Worm (Caenorhabditis elegans) whole organism, L1 larva: ENCODE data around the gene F44B9.2.

Experiments
- F16B12.6 ChIP-seq: fragments of 150-350 bp; optimal IDR thresholded peaks from 2 replicates; lab custom pipeline; 2014; ENCODE audit warnings: missing biosample characterization, missing genetic modification characterization
- aha-1 ChIP-seq: fragments of 150-350 bp; optimal IDR thresholded peaks from 2 replicates; lab custom pipeline; 2014; ENCODE audit warnings: missing biosample characterization, missing genetic modification characterization
- alr-1 ChIP-seq: fragments of 200-800 bp; sonication (Bioruptor generic); optimal IDR thresholded peaks from 2 replicates; lab custom pipeline; 2018; ENCODE audit warnings: borderline replicate concordance, mild to moderate bottlenecking, missing genetic modification characterization, missing compliant biosample characterization
- ama-1 ChIP-seq: fragments of 150-350 bp; optimal IDR thresholded peaks from 2 replicates; lab custom pipeline; 2014
- blmp-1 ChIP-seq: fragments of 150-350 bp; optimal IDR thresholded peaks from 2 replicates; lab custom pipeline; 2014; ENCODE audit warnings: missing biosample characterization, missing genetic modification characterization
- ceh-63 ChIP-seq: fragments of 200-800 bp; sonication (Bioruptor generic); optimal IDR thresholded peaks from 2 replicates; lab custom pipeline; 2018; ENCODE audit warnings: mild to moderate bottlenecking, missing genetic modification characterization, missing compliant biosample characterization
- ceh-8 ChIP-seq: fragments of 200-800 bp; sonication (Bioruptor generic); optimal IDR thresholded peaks from 2 replicates; lab custom pipeline; 2018; ENCODE audit warnings: mild to moderate bottlenecking, missing genetic modification characterization, moderate library complexity, missing compliant biosample characterization
- ceh-82 ChIP-seq, 3 experiments: fragments of 150-350 bp in 1 of 3; sonication (generic microtip) in 2 of 3; optimal IDR thresholded peaks; 2 replicates each; lab custom pipeline; 2014 to 2017; ENCODE audit warnings: missing biosample characterization in 3 of 3, missing genetic modification characterization in 3 of 3
- ces-1 ChIP-seq: fragments of 150-350 bp; optimal IDR thresholded peaks from 2 replicates; lab custom pipeline; 2014; ENCODE audit warnings: missing biosample characterization, missing genetic modification reagents, missing genetic modification characterization
- dsc-1 ChIP-seq: sonication (generic microtip); optimal IDR thresholded peaks from 2 replicates; lab custom pipeline; 2016; ENCODE audit warnings: mild to moderate bottlenecking, missing genetic modification characterization, missing compliant biosample characterization
- efl-1 ChIP-seq, 4 experiments: fragments of 150-350 bp; optimal IDR thresholded peaks in 3 of 4; peaks in 1 of 4; 1 replicate in 1 of 4; 2 replicates in 3 of 4; lab custom pipeline; 2014; ENCODE audit warnings: missing biosample characterization in 2 of 4, missing genetic modification characterization in 2 of 4, missing genetic modification reagents in 2 of 4
- egl-27 ChIP-seq, 2 experiments: fragments of 150-350 bp in 1 of 2; sonication (generic microtip); optimal IDR thresholded peaks; 3 replicates each; lab custom pipeline; 2017 to 2018; ENCODE audit warnings: missing biosample characterization in 2 of 2, missing genetic modification characterization in 2 of 2, missing genetic modification reagents in 2 of 2
- elt-3 ChIP-seq, 6 experiments: fragments of 150-350 bp in 1 of 6; sonication (generic microtip); optimal IDR thresholded peaks; 2 replicates each; lab custom pipeline; 2017 to 2018; ENCODE audit warnings: missing biosample characterization in 6 of 6, missing genetic modification characterization in 6 of 6, inconsistent platforms in 1 of 6
- ets-5 ChIP-seq: fragments of 200-800 bp; sonication (Bioruptor generic); IDR thresholded peaks from 2 replicates; pipeline ENCODE4 v1.3.6; 2022; ENCODE audit warnings: missing genetic modification characterization, missing compliant biosample characterization
- fkh-10 ChIP-seq: sonication (generic microtip); optimal IDR thresholded peaks from 2 replicates; lab custom pipeline; 2017; ENCODE audit warnings: missing biosample characterization, missing genetic modification reagents, missing genetic modification characterization
- fkh-4 ChIP-seq: sonication (generic microtip); optimal IDR thresholded peaks from 2 replicates; lab custom pipeline; 2016; ENCODE audit warnings: missing compliant biosample characterization, missing genetic modification characterization, borderline replicate concordance
- fos-1 ChIP-seq: fragments of 150-350 bp; optimal IDR thresholded peaks from 2 replicates; lab custom pipeline; 2014; ENCODE audit warnings: missing biosample characterization, missing genetic modification characterization
- hlh-17 ChIP-seq: fragments of 200-800 bp; sonication (Bioruptor generic); optimal IDR thresholded peaks from 2 replicates; lab custom pipeline; 2018; ENCODE audit warnings: missing genetic modification characterization, mild to moderate bottlenecking, missing compliant biosample characterization, moderate library complexity, borderline replicate concordance
- hpl-2 ChIP-seq: fragments of 150-350 bp; optimal IDR thresholded peaks from 2 replicates; lab custom pipeline; 2014; ENCODE audit warnings: missing biosample characterization, missing genetic modification reagents, missing genetic modification characterization
- jun-1 ChIP-seq: fragments of 150-350 bp; optimal IDR thresholded peaks from 2 replicates; lab custom pipeline; 2014; ENCODE audit warnings: missing biosample characterization, missing genetic modification reagents, missing genetic modification characterization
- lin-14 ChIP-seq: fragments of 200-800 bp; sonication (Bioruptor generic); optimal IDR thresholded peaks from 2 replicates; lab custom pipeline; 2018; ENCODE audit warnings: mild to moderate bottlenecking, missing genetic modification characterization, moderate library complexity, missing compliant biosample characterization
- lin-15B ChIP-seq: fragments of 150-350 bp; sonication (generic microtip); optimal IDR thresholded peaks from 3 replicates; lab custom pipeline; 2014; ENCODE audit warnings: missing biosample characterization, missing genetic modification characterization
- lin-39 ChIP-seq: fragments of 150-350 bp; optimal IDR thresholded peaks from 2 replicates; lab custom pipeline; 2014; ENCODE audit warnings: missing biosample characterization, missing genetic modification reagents, missing genetic modification characterization
- mab-9 ChIP-seq: fragments of 200-800 bp; sonication (Bioruptor generic); IDR thresholded peaks from 2 replicates; pipeline ENCODE4 v1.3.6; 2022; ENCODE audit warnings: missing genetic modification reagents, missing genetic modification characterization, missing compliant biosample characterization
- mef-2 ChIP-seq: fragments of 150-350 bp; optimal IDR thresholded peaks from 2 replicates; lab custom pipeline; 2014; ENCODE audit warnings: missing biosample characterization, missing genetic modification characterization
- nhr-11 ChIP-seq: fragments of 150-350 bp; optimal IDR thresholded peaks from 2 replicates; lab custom pipeline; 2014; ENCODE audit warnings: missing biosample characterization, missing genetic modification characterization
- nhr-12 ChIP-seq: sonication (generic microtip); optimal IDR thresholded peaks from 2 replicates; lab custom pipeline; 2017; ENCODE audit warnings: missing biosample characterization, missing genetic modification characterization
- nhr-19 ChIP-seq: fragments of 200-800 bp; sonication (Bioruptor generic); conservative IDR thresholded peaks from 2 replicates; pipeline ENCODE4 v1.3.6; 2022; ENCODE audit warnings: missing genetic modification characterization, missing compliant biosample characterization
- nhr-237 ChIP-seq: fragments of 150-350 bp; optimal IDR thresholded peaks from 2 replicates; lab custom pipeline; 2014; ENCODE audit warnings: missing biosample characterization, missing genetic modification characterization
- nhr-47 ChIP-seq: sonication (generic microtip); optimal IDR thresholded peaks from 2 replicates; lab custom pipeline; 2016; ENCODE audit warnings: mild to moderate bottlenecking, missing genetic modification characterization, moderate library complexity, missing compliant biosample characterization
- nhr-71 ChIP-seq: sonication (generic microtip); optimal IDR thresholded peaks from 2 replicates; lab custom pipeline; 2016; ENCODE audit warnings: mild to moderate bottlenecking, missing genetic modification characterization, moderate library complexity, missing compliant biosample characterization
- nhr-76 ChIP-seq: sonication (generic microtip); optimal IDR thresholded peaks from 2 replicates; lab custom pipeline; 2017; ENCODE audit warnings: missing biosample characterization, missing genetic modification characterization
- nhr-77 ChIP-seq: fragments of 150-350 bp; optimal IDR thresholded peaks from 2 replicates; lab custom pipeline; 2014; ENCODE audit warnings: missing biosample characterization, missing genetic modification characterization
- nhr-85 ChIP-seq: sonication (generic microtip); peaks from one replicate; lab custom pipeline; 2016; ENCODE audit warnings: missing genetic modification characterization, inconsistent platforms, missing compliant biosample characterization
- nhr-90 ChIP-seq: sonication (generic microtip); optimal IDR thresholded peaks from 2 replicates; lab custom pipeline; 2016; ENCODE audit warnings: mild to moderate bottlenecking, missing genetic modification characterization, missing compliant biosample characterization; ENCODE audit not compliant: poor library complexity
- pax-3 ChIP-seq: fragments of 200-800 bp; sonication (Bioruptor generic); optimal IDR thresholded peaks from 2 replicates; lab custom pipeline; 2018; ENCODE audit warnings: mild to moderate bottlenecking, missing genetic modification characterization, moderate library complexity, missing compliant biosample characterization
- pqm-1 ChIP-seq: sonication (generic microtip); optimal IDR thresholded peaks from 3 replicates; lab custom pipeline; 2017; ENCODE audit warnings: missing biosample characterization, missing genetic modification characterization
- rnt-1 ChIP-seq: sonication (generic microtip); optimal IDR thresholded peaks from 2 replicates; lab custom pipeline; 2016; ENCODE audit warnings: mild to moderate bottlenecking, missing genetic modification characterization, moderate library complexity, missing compliant biosample characterization
- skn-1 ChIP-seq: fragments of 150-350 bp; optimal IDR thresholded peaks from 2 replicates; lab custom pipeline; 2014; ENCODE audit warnings: missing biosample characterization, missing genetic modification characterization
- snu-23 ChIP-seq: sonication (generic microtip); optimal IDR thresholded peaks from 2 replicates; lab custom pipeline; 2016; ENCODE audit warnings: missing genetic modification characterization, missing compliant biosample characterization
- sptf-1 ChIP-seq: fragments of 150-350 bp; optimal IDR thresholded peaks from 2 replicates; lab custom pipeline; 2014; ENCODE audit warnings: missing biosample characterization, missing genetic modification characterization
- unc-130 ChIP-seq: fragments of 150-350 bp; optimal IDR thresholded peaks from 2 replicates; lab custom pipeline; 2017; ENCODE audit warnings: missing biosample characterization, missing genetic modification characterization, inconsistent platforms
- unc-86 ChIP-seq: sonication (generic microtip); optimal IDR thresholded peaks from 2 replicates; lab custom pipeline; 2016; ENCODE audit warnings: missing genetic modification characterization, missing compliant biosample characterization
- unc-98 ChIP-seq: fragments of 200-800 bp; sonication (Bioruptor generic); IDR thresholded peaks from 2 replicates; pipeline ENCODE4 v1.3.6; 2022; ENCODE audit warnings: missing genetic modification characterization, missing compliant biosample characterization
- vab-15 ChIP-seq: sonication (generic microtip); optimal IDR thresholded peaks from 2 replicates; lab custom pipeline; 2017; ENCODE audit warnings: missing genotype, mild to moderate bottlenecking, missing genetic modification characterization, missing compliant biosample characterization
- xbp-1 ChIP-seq: sonication (generic microtip); optimal IDR thresholded peaks from 2 replicates; lab custom pipeline; 2016; ENCODE audit warnings: missing genetic modification characterization, missing compliant biosample characterization
- ztf-11 ChIP-seq, 2 experiments: sonication (generic microtip); optimal IDR thresholded peaks; 2 replicates each; lab custom pipeline; 2016 to 2017; ENCODE audit warnings: missing genetic modification characterization in 2 of 2, missing biosample characterization in 1 of 2, missing compliant biosample characterization in 1 of 2
- ztf-4 ChIP-seq: fragments of 150-350 bp; optimal IDR thresholded peaks from 2 replicates; lab custom pipeline; 2014; ENCODE audit warnings: missing biosample characterization, missing genetic modification characterization

F44B9.2 gene

ce11 chrIII:8036497-8036896, 14.2 kb downstream of the F44B9.2 start:
- no peak for TF ChIP-seq jun-1 (tag; lab: Kevin White, UChicago)
- TF ChIP-seq vab-15 (tag; lab: Kevin White, UChicago) = no peak
- no peak for TF ChIP-seq pqm-1
- TF ChIP-seq elt-3 (tag; optimal IDR thresholded peaks at IDR 0.05; lab: Kevin White, UChicago) = peak in 4 of 6 experiments; percentile 1 to 80 (median 54)
- no peak for TF ChIP-seq unc-86 (tag; lab: Kevin White, UChicago)
- TF ChIP-seq lin-14 (GFP tag; lab: Kevin White, UChicago) = no peak
- TF ChIP-seq pax-3 (tag; lab: Kevin White, UChicago) = no peak
- no peak for TF ChIP-seq ceh-63 (GFP tag; lab: Kevin White, UChicago)
- TF ChIP-seq efl-1 (optimal IDR thresholded peaks at IDR 0.05; lab: Kevin White, UChicago) = no peak
- peak in 1 of 2 experiments; percentile 63 for TF ChIP-seq efl-1 (GFP tag; optimal IDR thresholded peaks at IDR 0.05 in 1 of 2; lab: Kevin White, UChicago)
- TF ChIP-seq fkh-4 (tag; lab: Kevin White, UChicago) = no peak
- TF ChIP-seq nhr-47 = no peak
- TF ChIP-seq blmp-1 = peak; percentile 35
- TF ChIP-seq nhr-85 (tag; lab: Kevin White, UChicago) = peak; percentile 50
- TF ChIP-seq xbp-1 (tag; lab: Kevin White, UChicago) = no peak
- TF ChIP-seq unc-130 (tag; lab: Kevin White, UChicago) = no peak
- no peak for TF ChIP-seq sptf-1 (tag; lab: Kevin White, UChicago)
- TF ChIP-seq, all 84 proteins: peak for 4

DNA sequence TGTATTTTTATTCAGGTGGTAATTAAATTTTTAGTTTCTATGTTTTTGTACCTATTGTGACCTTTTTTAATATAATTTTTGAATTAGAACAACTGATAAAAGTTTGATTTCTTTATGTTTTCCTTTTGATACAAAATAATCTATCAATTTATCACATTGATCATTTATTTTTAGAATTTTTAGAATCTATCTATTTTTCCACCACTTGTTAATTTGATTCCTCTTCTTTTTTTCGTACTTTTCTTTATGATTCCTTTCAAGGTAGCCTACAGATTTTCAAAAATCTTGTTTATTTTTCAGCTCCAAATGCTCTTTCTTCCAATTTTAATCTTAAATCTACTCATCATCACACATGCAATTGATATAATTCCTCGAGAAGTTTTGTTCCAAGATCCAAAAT, 15.7 kb downstream of the F44B9.2 start, which contains the start of gene dpf-6:
dpf-6 (plus strand) TSS at position 301 of the 400 bp plus-strand sequence.
- TF ChIP-seq unc-130 (tag; lab: Kevin White, UChicago) (no peak), ama-1 (lab: Kevin White, UChicago) (no peak), fkh-10 (GFP tag; lab: Kevin White, UChicago) (no peak), ets-5 (no peak), ces-1 (GFP tag; lab: Kevin White, UChicago) (no peak), mab-9 (GFP tag; lab: Robert Waterston, UW) (no peak), nhr-19 (GFP tag; lab: Robert Waterston, UW) (no peak), aha-1 (tag; lab: Kevin White, UChicago) (no peak), rnt-1 (no peak), fos-1 (no peak), jun-1 (tag; lab: Kevin White, UChicago) (no peak), egl-27 (tag; optimal IDR thresholded peaks at IDR 0.05; lab: Kevin White, UChicago) (no peak), nhr-90 (tag; lab: Kevin White, UChicago) (no peak), nhr-237 (tag; lab: Kevin White, UChicago) (no peak), mef-2 (tag; lab: Kevin White, UChicago) (no peak)

DNA sequence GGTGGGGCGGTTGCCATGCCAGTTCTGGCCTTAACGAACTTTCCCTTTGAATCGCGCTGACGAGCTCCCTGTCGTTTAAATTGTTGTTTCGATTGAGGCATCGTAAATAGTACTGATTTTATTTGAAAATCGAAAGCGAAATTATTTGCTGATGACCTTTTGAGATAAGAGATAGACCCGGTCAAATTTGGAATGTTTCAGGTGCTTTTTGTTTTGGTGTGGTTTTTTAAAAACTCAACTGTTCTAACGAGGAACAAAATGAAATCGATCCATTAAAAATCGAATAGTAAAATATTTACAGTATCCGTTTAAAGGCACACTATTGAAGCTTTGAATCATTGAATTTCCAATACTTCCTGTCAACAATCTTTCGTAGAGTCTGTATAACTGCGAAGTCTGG, 20.5 kb downstream of the F44B9.2 start, which contains the start of gene K12H4.6:
K12H4.6 (minus strand) TSS at position 101 of the 400 bp plus-strand sequence.
- TF ChIP-seq ceh-8 = no peak
- no peak for TF ChIP-seq ztf-4
- no peak for TF ChIP-seq nhr-76 (tag; lab: Kevin White, UChicago)
- no peak for TF ChIP-seq ceh-82 (tag; optimal IDR thresholded peaks at IDR 0.05; lab: Kevin White, UChicago)
- TF ChIP-seq alr-1 (tag; lab: Kevin White, UChicago) = no peak
- TF ChIP-seq efl-1 (optimal IDR thresholded peaks at IDR 0.05; lab: Kevin White, UChicago) = no peak
- TF ChIP-seq efl-1 (GFP tag; optimal IDR thresholded peaks at IDR 0.05 in 1 of 2; lab: Kevin White, UChicago) = no peak
- no peak for TF ChIP-seq ets-5
- TF ChIP-seq hpl-2 (GFP tag; lab: Kevin White, UChicago) = no peak
- no peak for TF ChIP-seq nhr-12 (tag; lab: Kevin White, UChicago)
- no peak for TF ChIP-seq skn-1
- no peak for TF ChIP-seq jun-1 (tag; lab: Kevin White, UChicago)

DNA sequence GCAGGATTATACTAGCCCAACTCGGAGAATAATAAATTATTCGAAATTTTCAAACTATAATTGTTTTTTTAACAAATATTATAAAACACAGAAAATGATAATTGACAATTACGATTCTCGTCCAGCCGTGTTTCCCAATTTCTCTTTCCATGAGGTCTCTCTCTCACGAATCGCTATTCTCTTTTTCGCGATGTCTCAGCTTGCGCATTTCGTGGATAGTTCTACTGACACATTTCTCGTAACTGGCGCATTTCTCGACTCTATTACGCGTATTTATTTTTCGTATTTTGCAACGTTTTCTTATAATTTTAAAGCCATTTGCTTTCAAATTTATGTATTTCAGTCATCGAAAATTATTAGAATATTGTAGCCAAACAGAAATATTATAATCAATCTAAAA, 21.5 kb downstream of the F44B9.2 start:
- no peak for TF ChIP-seq alr-1 (tag; lab: Kevin White, UChicago)
- TF ChIP-seq hlh-17 (GFP tag; lab: Kevin White, UChicago) = no peak
- no peak for TF ChIP-seq nhr-12 (tag; lab: Kevin White, UChicago)
- TF ChIP-seq ztf-4 = peak; percentile 87
- TF ChIP-seq dsc-1 (tag; lab: Kevin White, UChicago) = peak; percentile 97
- TF ChIP-seq unc-98 (GFP tag; lab: Robert Waterston, UW) = peak; percentile 86
- TF ChIP-seq nhr-11 (tag; lab: Kevin White, UChicago) = peak; percentile 80
- peak; percentile 99 for TF ChIP-seq vab-15 (tag; lab: Kevin White, UChicago)
- peak; percentile 98 for TF ChIP-seq nhr-71 (tag; lab: Kevin White, UChicago)
- TF ChIP-seq lin-15B (tag; lab: Kevin White, UChicago) = peak; percentile 98
- peak; percentile 99 for TF ChIP-seq snu-23
- peak; percentile 80 for TF ChIP-seq F16B12.6 (tag; lab: Kevin White, UChicago)
- TF ChIP-seq lin-39 = peak; percentile 69
- peak; percentile 99 for TF ChIP-seq nhr-77 (tag; lab: Kevin White, UChicago)
- TF ChIP-seq ztf-11 (tag; optimal IDR thresholded peaks at IDR 0.05; lab: Kevin White, UChicago) = peak in 1 of 2 experiments; percentile 93
